Fruit fly (Drosophila melanogaster) whole organism, embryonic: ENCODE data around the gene Zaf1.
A peak's percentile ranks its signal among the peaks of the same experiment; 100 is the strongest.

ENCODE experiments used
- Awh ChIP-seq: fragments of 200-800 bp; sonication (Bioruptor generic); IDR thresholded peaks from 2 replicates; pipeline ENCODE4, ENCODE4 v1.3.6; 2022; ENCODE audit warnings: missing biosample characterization, missing genetic modification characterization
- BtbVII ChIP-seq: fragments of 200-800 bp; sonication (Bioruptor generic); optimal IDR thresholded peaks from 3 replicates; lab custom pipeline; 2017; ENCODE audit warnings: missing biosample characterization, mild to moderate bottlenecking, missing genetic modification characterization
- CG11504 ChIP-seq: fragments of 200-800 bp; sonication (Bioruptor generic); optimal IDR thresholded peaks from 3 replicates; lab custom pipeline; 2019; ENCODE audit warnings: missing biosample characterization, mild to moderate bottlenecking, missing genetic modification characterization, moderate library complexity
- CG14860 ChIP-seq: fragments of 200-800 bp; sonication (Bioruptor generic); IDR thresholded peaks from 3 replicates; pipeline ENCODE4 v1.3.6; 2022; ENCODE audit warnings: missing biosample characterization, missing genetic modification characterization; ENCODE audit not compliant: partially characterized antibody
- CG30431 ChIP-seq: fragments of 200-800 bp; sonication (Bioruptor generic); optimal IDR thresholded peaks from 2 replicates; lab custom pipeline; 2017; ENCODE audit warnings: missing biosample characterization, missing genetic modification characterization
- CG32767 ChIP-seq: fragments of 200-800 bp; sonication (Bioruptor generic); IDR thresholded peaks from 2 replicates; pipeline ENCODE4 v1.3.6; 2022; ENCODE audit warnings: missing biosample characterization, missing genetic modification characterization
- CG5953 ChIP-seq: fragments of 200-800 bp; sonication (Bioruptor generic); IDR thresholded peaks from 2 replicates; pipeline ENCODE4 v1.3.6; 2022; ENCODE audit warnings: missing biosample characterization, missing genetic modification characterization
- CG6683 ChIP-seq: fragments of 200-800 bp; sonication (Bioruptor generic); optimal IDR thresholded peaks from 2 replicates; lab custom pipeline; 2017; ENCODE audit warnings: missing biosample characterization, mild to moderate bottlenecking, missing genetic modification characterization, missing genetic modification reagents
- CG8281 ChIP-seq: fragments of 200-800 bp; sonication (Bioruptor generic); optimal IDR thresholded peaks from 2 replicates; lab custom pipeline; 2018; ENCODE audit warnings: missing biosample characterization, mild to moderate bottlenecking, missing genetic modification characterization, moderate library complexity
- CG8478 ChIP-seq: fragments of >200 bp; optimal IDR thresholded peaks from 2 replicates; lab custom pipeline; 2018
- CoRest ChIP-seq: fragments of 200-800 bp; sonication (Bioruptor generic); optimal IDR thresholded peaks from 3 replicates; lab custom pipeline; 2018; ENCODE audit warnings: missing biosample characterization, mild to moderate bottlenecking, missing genetic modification characterization, moderate library complexity
- Drgx ChIP-seq: fragments of 200-800 bp; sonication (Bioruptor generic); IDR thresholded peaks from 2 replicates; pipeline ENCODE4 v1.3.6; 2022; ENCODE audit warnings: missing biosample characterization, missing genetic modification characterization
- Kr ChIP-seq: fragments of 200-800 bp; sonication (Bioruptor generic); optimal IDR thresholded peaks from 2 replicates; lab custom pipeline; 2017; ENCODE audit warnings: missing biosample characterization, mild to moderate bottlenecking, missing genetic modification characterization
- Opbp ChIP-seq: fragments of 200-800 bp; sonication (Bioruptor generic); IDR thresholded peaks from 3 replicates; pipeline ENCODE4 v1.3.6; 2022; ENCODE audit warnings: missing biosample characterization, missing genetic modification characterization; ENCODE audit not compliant: partially characterized antibody
- Xbp1 ChIP-seq: fragments of 200-800 bp; sonication (Bioruptor generic); optimal IDR thresholded peaks from 3 replicates; lab custom pipeline; 2016; ENCODE audit warnings: missing biosample characterization, mild to moderate bottlenecking, missing genetic modification characterization
- YL-1 ChIP-seq: fragments of 200-800 bp; sonication (Bioruptor generic); optimal IDR thresholded peaks from 3 replicates; lab custom pipeline; 2017; ENCODE audit warnings: missing biosample characterization, mild to moderate bottlenecking, missing genetic modification characterization
- bsh ChIP-seq, 2 experiments: fragments of 200-800 bp; sonication (Bioruptor generic); optimal IDR thresholded peaks; 2 replicates each; lab custom pipeline; 2017 to 2018; ENCODE audit warnings: mild to moderate bottlenecking in 2 of 2, missing biosample characterization in 2 of 2, missing genetic modification characterization in 2 of 2, moderate library complexity in 1 of 2
- chif ChIP-seq, 2 experiments: fragments of 200-800 bp; sonication (Bioruptor generic); optimal IDR thresholded peaks; 3 replicates each; lab custom pipeline; 2016; ENCODE audit warnings: missing biosample characterization in 2 of 2, missing genetic modification characterization in 2 of 2
- croc ChIP-seq: fragments of 200-800 bp; sonication (Bioruptor generic); conservative IDR thresholded peaks from 3 replicates; pipeline ENCODE4 v1.3.6; 2022; ENCODE audit warnings: missing biosample characterization, missing genetic modification characterization
- cwo ChIP-seq: fragments of 200-800 bp; sonication (Bioruptor generic); optimal IDR thresholded peaks from 3 replicates; lab custom pipeline; 2017; ENCODE audit warnings: missing biosample characterization, missing genetic modification characterization, mild to moderate bottlenecking, moderate library complexity, missing genetic modification reagents
- hb ChIP-seq: fragments of 200-800 bp; sonication (Bioruptor generic); IDR thresholded peaks from 3 replicates; pipeline ENCODE4 v1.3.6; 2022; ENCODE audit warnings: missing biosample characterization, missing genetic modification characterization; ENCODE audit not compliant: partially characterized antibody
- her ChIP-seq: fragments of 200-800 bp; sonication (Bioruptor generic); optimal IDR thresholded peaks from 2 replicates; lab custom pipeline; 2016; ENCODE audit warnings: missing biosample characterization, missing genetic modification characterization
- inv ChIP-seq: fragments of 200-800 bp; sonication (Bioruptor generic); IDR thresholded peaks from 2 replicates; pipeline ENCODE4 v1.3.6; 2022; ENCODE audit warnings: missing biosample characterization, missing genetic modification characterization; ENCODE audit not compliant: partially characterized antibody
- lbe ChIP-seq: fragments of 200-800 bp; sonication (Bioruptor generic); optimal IDR thresholded peaks from 2 replicates; lab custom pipeline; 2016; ENCODE audit warnings: missing biosample characterization, mild to moderate bottlenecking, missing genetic modification characterization
- nerfin-1 ChIP-seq: fragments of 200-800 bp; sonication (Bioruptor generic); optimal IDR thresholded peaks from 3 replicates; lab custom pipeline; 2019; ENCODE audit warnings: missing biosample characterization, mild to moderate bottlenecking, missing genetic modification characterization, moderate library complexity
- pnt ChIP-seq: fragments of 200-800 bp; sonication (Bioruptor generic); optimal IDR thresholded peaks from 3 replicates; lab custom pipeline; 2016; ENCODE audit warnings: missing biosample characterization, missing genetic modification characterization
- prd ChIP-seq, 3 experiments: fragments of >200 bp in 2 of 3; fragments of 200-800 bp in 1 of 3; sonication (Bioruptor generic) in 1 of 3; optimal IDR thresholded peaks in 2 of 3; IDR thresholded peaks in 1 of 3; 2 replicates in 2 of 3; 3 replicates in 1 of 3; pipeline versions ENCODE4 v1.3.6 to Lab custom; 2017 to 2022; ENCODE audit warnings: missing biosample characterization in 1 of 3, missing genetic modification characterization in 1 of 3
- pros ChIP-seq: fragments of 200-800 bp; sonication (Bioruptor generic); optimal IDR thresholded peaks from 3 replicates; lab custom pipeline; 2019; ENCODE audit warnings: missing biosample characterization, mild to moderate bottlenecking, missing genetic modification characterization, moderate library complexity
- rib ChIP-seq: fragments of 200-800 bp; sonication (Bioruptor generic); IDR thresholded peaks from 2 replicates; pipeline ENCODE4 v1.3.6; 2022; ENCODE audit warnings: missing biosample characterization, missing genetic modification characterization
- sob ChIP-seq: fragments of 200-800 bp; sonication (Bioruptor generic); IDR thresholded peaks from 2 replicates; pipeline ENCODE4 v1.3.6; 2022; ENCODE audit warnings: missing biosample characterization, missing genetic modification characterization
- tin ChIP-seq: fragments of 200-800 bp; sonication (Bioruptor generic); optimal IDR thresholded peaks from 3 replicates; lab custom pipeline; 2016; ENCODE audit warnings: missing biosample characterization, missing genetic modification characterization
- tll ChIP-seq, 2 experiments: fragments of 200-800 bp in 1 of 2; fragments of >200 bp in 1 of 2; sonication (Bioruptor generic) in 1 of 2; optimal IDR thresholded peaks; 2 replicates each; lab custom pipeline; 2017 to 2019; ENCODE audit warnings: missing biosample characterization in 2 of 2, missing genetic modification characterization in 2 of 2, mild to moderate bottlenecking in 1 of 2, moderate library complexity in 1 of 2

Gene Zaf1

DNA sequence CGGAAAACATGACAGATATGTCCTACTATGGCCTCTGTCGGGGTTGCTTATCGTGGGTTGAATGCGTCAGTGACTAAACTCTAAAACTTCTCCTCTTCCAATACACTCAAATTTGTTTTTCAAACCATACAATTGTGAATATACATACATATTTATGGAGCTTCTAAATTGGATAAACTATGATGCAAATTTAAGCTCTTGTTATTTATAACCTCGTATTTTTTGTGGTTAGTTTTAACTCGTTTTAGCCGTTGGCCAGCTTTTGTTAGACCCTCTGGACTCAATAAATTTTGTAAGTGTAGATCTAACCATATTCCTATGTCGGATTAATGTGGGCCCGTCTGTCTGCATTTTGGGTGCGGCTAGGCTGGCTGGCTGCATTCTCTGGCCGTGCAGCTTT is 8.1 kb downstream of the Zaf1 start (continued):
- TF ChIP-seq prd (optimal IDR thresholded peaks at IDR 0.05; lab: Kevin White, UChicago) (no peak), prd (GFP tag; IDR thresholded peaks at IDR 0.05; lab: Robert Waterston, UW) (peak; percentile 7; the same call in 1 of the 3 replicates), pnt (GFP tag; lab: Kevin White, UChicago) (peak; percentile 28), Xbp1 (GFP tag; lab: Kevin White, UChicago) (peak; percentile 30), sob (GFP tag; lab: Robert Waterston, UW) (no peak), croc (GFP tag; lab: Robert Waterston, UW) (peak; percentile 48), cwo (GFP tag; lab: Kevin White, UChicago) (no peak), CG11504 (tag; lab: Kevin White, UChicago) (peak; percentile 53)
- TF ChIP-seq, all 482 proteins: peak for 112

DNA sequence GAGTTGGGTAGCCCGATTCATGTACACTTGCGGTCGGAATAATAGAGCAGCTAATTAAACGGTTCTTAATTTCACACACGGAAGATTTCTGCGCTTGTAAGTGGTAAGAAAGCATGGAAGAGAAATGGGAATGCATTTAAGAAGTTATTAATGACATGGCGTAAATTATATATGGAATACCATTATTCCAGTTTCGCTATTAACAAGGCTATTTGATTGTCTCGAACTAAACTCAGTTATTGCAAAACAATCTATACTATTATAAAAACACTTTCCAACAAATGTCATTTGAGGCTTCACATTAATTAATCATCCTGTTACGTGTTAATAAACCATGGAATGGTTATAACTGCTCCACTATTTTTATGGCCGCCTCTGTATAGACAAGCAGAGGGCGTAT is 9.2 kb downstream of the Zaf1 start:
- TF ChIP-seq Drgx (GFP tag; lab: Robert Waterston, UW) (0 out of 2 replicates have a peak, but pooled peaks have one; percentile 9), inv (no peak), tin (GFP tag; lab: Kevin White, UChicago) (no peak), CG11504 (tag; lab: Kevin White, UChicago) (peak; percentile 11), bsh (GFP tag; optimal IDR thresholded peaks at IDR 0.05; lab: Kevin White, UChicago) (peak in 1 of 2 experiments; percentile 17)
- TF ChIP-seq, all 482 proteins: peak for 3

DNA sequence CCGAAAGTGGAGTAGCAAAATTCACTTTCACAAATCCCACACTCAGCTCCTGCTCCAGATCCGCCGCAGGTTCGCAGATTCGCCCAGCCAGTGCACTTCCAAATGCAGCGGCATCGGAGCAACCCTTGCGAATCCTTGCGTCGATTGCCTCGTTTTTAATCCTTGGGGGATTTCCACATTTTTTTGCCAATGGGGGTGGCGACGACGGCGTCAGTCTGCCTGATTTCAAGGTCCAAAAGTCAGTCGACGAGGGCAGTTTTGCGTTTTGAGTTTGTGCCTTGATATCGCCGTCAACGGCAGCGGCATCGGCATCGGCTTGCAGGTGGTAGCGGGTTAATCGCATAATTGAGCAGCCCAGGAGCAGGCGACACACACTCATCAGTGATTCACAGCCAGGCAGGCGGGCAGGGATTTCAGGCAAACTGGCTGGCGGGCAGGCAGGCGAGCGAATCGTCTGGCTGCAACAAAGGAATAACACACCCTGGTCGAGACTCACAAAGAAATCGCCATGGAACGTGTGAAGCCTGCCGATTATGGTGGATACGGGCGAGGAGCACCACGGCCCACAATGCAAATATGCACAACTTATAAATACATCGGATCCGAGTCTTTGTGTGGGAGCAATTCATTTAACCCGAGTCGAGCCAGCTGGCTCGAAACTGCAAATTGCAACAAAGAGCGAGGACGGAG is 9.9 kb downstream of the Zaf1 start:
- TF ChIP-seq nerfin-1 (tag; lab: Kevin White, UChicago) (peak; percentile 91), tll (GFP tag; optimal IDR thresholded peaks at IDR 0.05; lab: Kevin White, UChicago) (peak in 1 of 2 experiments; percentile 46), CG8478 (peak; percentile 1), Kr (GFP tag; lab: Kevin White, UChicago) (peak; percentile 14), rib (GFP tag; lab: Robert Waterston, UW) (no peak), CG32767 (GFP tag; lab: Robert Waterston, UW) (no peak), CG5953 (GFP tag; lab: Robert Waterston, UW) (no peak), pros (GFP tag; lab: Kevin White, UChicago) (peak; percentile 69), her (GFP tag; lab: Kevin White, UChicago) (no peak), Opbp (0 out of 3 replicates have a peak, but pooled peaks have one; percentile 28), hb (GFP tag; lab: Robert Waterston, UW) (no peak), Awh (GFP tag; lab: Robert Waterston, UW) (0 out of 2 replicates have a peak, but pooled peaks have one; percentile 16)

DNA sequence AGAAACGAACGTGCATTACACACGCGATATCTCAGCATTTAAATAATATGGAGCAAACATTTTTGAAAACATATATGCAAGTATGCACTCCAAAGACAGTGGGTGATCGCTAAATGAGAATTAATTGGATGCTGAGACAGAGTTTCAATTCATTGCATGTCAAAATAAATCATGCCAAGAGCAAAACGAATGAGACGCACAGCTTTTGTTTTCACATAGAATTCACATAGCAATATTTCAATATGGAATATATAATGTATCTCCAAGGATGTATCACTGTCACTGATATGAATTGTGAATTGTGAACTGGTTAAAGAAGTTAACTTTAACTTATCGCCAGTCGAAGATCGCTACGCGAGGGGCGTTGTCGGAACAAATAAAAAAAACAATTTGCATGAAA is 10.9 kb downstream of the Zaf1 start:
- TF ChIP-seq CG30431 (GFP tag; lab: Kevin White, UChicago) (no peak), CoRest (no peak), CG14860 (no peak), CG11504 (tag; lab: Kevin White, UChicago) (no peak), YL-1 (no peak), CG6683 (GFP tag; lab: Kevin White, UChicago) (no peak), chif (GFP tag; optimal IDR thresholded peaks at IDR 0.05; lab: Kevin White, UChicago) (no peak), CG8281 (tag; lab: Kevin White, UChicago) (no peak), Drgx (GFP tag; lab: Robert Waterston, UW) (peak; percentile 54; the same call in 1 of the 2 replicates), BtbVII (no peak), lbe (GFP tag; lab: Kevin White, UChicago) (peak; percentile 26)
